Worm (Caenorhabditis elegans) whole organism, late embryonic: ENCODE results near the gene cox-6A.

Source experiments
- F13H6.1 ChIP-seq: sonication (generic microtip); optimal IDR thresholded peaks from 2 replicates; lab custom pipeline; 2016; ENCODE audit warnings: missing genetic modification characterization, missing compliant biosample characterization
- ama-1 ChIP-seq: fragments of 150-350 bp; optimal IDR thresholded peaks from 2 replicates; lab custom pipeline; 2014
- ceh-24 ChIP-seq: sonication (generic microtip); optimal IDR thresholded peaks from 2 replicates; lab custom pipeline; 2016; ENCODE audit warnings: mild to moderate bottlenecking, missing genetic modification characterization, missing compliant biosample characterization
- dve-1 ChIP-seq: sonication (generic microtip); optimal IDR thresholded peaks from 2 replicates; lab custom pipeline; 2017; ENCODE audit warnings: antibody characterized with exemption, mild to moderate bottlenecking, missing genetic modification characterization, missing compliant biosample characterization
- fkh-10 ChIP-seq: fragments of 150-350 bp; optimal IDR thresholded peaks from 2 replicates; lab custom pipeline; 2014; ENCODE audit warnings: missing biosample characterization, missing genetic modification reagents, missing genetic modification characterization
- hlh-13 ChIP-seq: fragments of 200-800 bp; sonication (Bioruptor generic); optimal IDR thresholded peaks from 2 replicates; lab custom pipeline; 2018; ENCODE audit warnings: mild to moderate bottlenecking, missing genetic modification characterization, missing compliant biosample characterization
- nfya-1 ChIP-seq: sonication (generic microtip); optimal IDR thresholded peaks from 2 replicates; lab custom pipeline; 2017; ENCODE audit warnings: missing genetic modification characterization, mild to moderate bottlenecking, missing compliant biosample characterization, antibody characterized with exemption, moderate library complexity
- pha-4 ChIP-seq: fragments of 150-350 bp; optimal IDR thresholded peaks from 2 replicates; lab custom pipeline; 2018; ENCODE audit warnings: missing biosample characterization, missing genetic modification reagents, missing genetic modification characterization
- pros-1 ChIP-seq: fragments of 150-350 bp; optimal IDR thresholded peaks from 2 replicates; lab custom pipeline; 2014; ENCODE audit warnings: missing biosample characterization, missing genetic modification reagents, missing genetic modification characterization
- ref-2 ChIP-seq: sonication (generic microtip); optimal IDR thresholded peaks from 2 replicates; lab custom pipeline; 2016; ENCODE audit warnings: missing genetic modification characterization, missing compliant biosample characterization
- unc-86 ChIP-seq: sonication (generic microtip); optimal IDR thresholded peaks from 2 replicates; lab custom pipeline; 2016; ENCODE audit warnings: missing genetic modification characterization, missing compliant biosample characterization

DNA sequence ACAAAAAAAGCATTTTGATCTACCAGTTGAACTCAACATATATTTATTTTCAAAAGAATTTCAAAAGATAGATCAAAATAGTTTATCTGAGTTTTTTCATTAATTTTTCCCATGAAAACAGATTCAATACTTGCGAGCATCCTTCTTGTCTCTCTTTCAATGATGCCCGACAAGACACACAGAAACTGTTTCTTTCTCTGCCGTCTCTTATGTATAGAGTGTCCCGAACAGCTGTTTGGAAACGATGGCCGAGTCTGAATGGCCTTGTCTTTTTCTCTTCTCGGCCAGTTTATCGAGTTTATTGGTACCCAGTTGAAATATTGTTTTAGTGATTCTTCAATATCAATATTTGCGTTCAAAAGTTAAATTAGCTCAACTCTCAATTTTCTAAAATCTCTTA, 27.2 kb downstream of the cox-6A start:
- no peak for TF ChIP-seq ceh-24 (tag; lab: Kevin White, UChicago)
- TF ChIP-seq fkh-10 (GFP tag; lab: Kevin White, UChicago) = no peak
- no peak for TF ChIP-seq unc-86 (tag; lab: Kevin White, UChicago)
- no peak for TF ChIP-seq pha-4
- no peak for TF ChIP-seq ama-1 (lab: Kevin White, UChicago)
- no peak for TF ChIP-seq dve-1 (tag; lab: Kevin White, UChicago)
- TF ChIP-seq ref-2 (tag; lab: Kevin White, UChicago) = peak; percentile 26
- no peak for TF ChIP-seq hlh-13 (GFP tag; lab: Kevin White, UChicago)
- peak; percentile 6 for TF ChIP-seq F13H6.1 (tag; lab: Kevin White, UChicago)
- peak; percentile 55 for TF ChIP-seq nfya-1 (tag; lab: Kevin White, UChicago)
- no peak for TF ChIP-seq pros-1 (tag; lab: Kevin White, UChicago)
